Fruit fly (Drosophila melanogaster) S2 (cell line): Measurements from ENCODE around the gene CG16903.

Source experiments
- CG8478 ChIP-seq: fragments of >200 bp; optimal IDR thresholded peaks from 2 replicates; lab custom pipeline; 2018
- CTCF ChIP-seq, 2 experiments: fragments of >200 bp; optimal IDR thresholded peaks; 2 replicates each; lab custom pipeline; 2018

DNA sequence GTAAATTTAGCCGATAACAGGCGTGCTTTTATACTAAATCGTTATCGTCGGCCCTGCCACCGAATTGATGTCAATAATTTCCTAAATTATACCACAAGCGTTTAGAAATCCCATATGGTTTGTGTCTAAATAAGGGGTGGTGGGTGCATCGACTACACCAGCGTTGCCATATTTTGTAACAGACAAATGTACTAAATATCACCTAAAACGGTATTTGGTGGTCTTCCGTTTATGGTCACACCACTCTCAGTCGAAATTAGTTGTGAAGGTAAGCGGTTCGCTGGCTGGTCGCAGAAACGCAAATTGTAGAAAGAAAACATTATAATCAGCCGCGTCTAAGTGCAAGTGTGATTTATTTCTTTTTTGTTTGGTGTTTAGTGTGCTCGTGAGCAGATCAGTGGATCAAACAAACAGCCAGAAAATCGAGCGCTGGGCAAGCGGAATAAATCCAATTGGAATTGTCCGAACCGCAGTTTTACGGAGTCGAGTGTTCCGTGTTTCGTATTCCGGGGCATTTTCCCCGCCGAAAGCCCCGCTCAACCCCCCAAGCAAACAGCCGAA is at the start of gene CG16903, which contains the start of gene Unc-76:
- TF ChIP-seq CG8478 (no peak), CTCF (optimal IDR thresholded peaks at IDR 0.05; lab: Kevin White, UChicago) (peak; percentile 57 to 65)
